Worm (Caenorhabditis elegans) whole organism, early embryonic: ENCODE data around the gene sdz-20.

Experiments used
- F13C5.2 ChIP-seq: sonication (generic microtip); optimal IDR thresholded peaks from 2 replicates; lab custom pipeline; 2017; ENCODE audit warnings: mild to moderate bottlenecking, missing genetic modification characterization, inconsistent platforms, missing compliant biosample characterization
- ama-1 ChIP-seq: fragments of 150-350 bp; optimal IDR thresholded peaks from 2 replicates; lab custom pipeline; 2014
- hmbx-1 ChIP-seq: sonication (generic microtip); optimal IDR thresholded peaks from 2 replicates; lab custom pipeline; 2016; ENCODE audit warnings: mild to moderate bottlenecking, missing genetic modification characterization, missing compliant biosample characterization
- tra-4 ChIP-seq: sonication (generic microtip); optimal IDR thresholded peaks from 2 replicates; lab custom pipeline; 2017; ENCODE audit warnings: missing genetic modification characterization, missing compliant biosample characterization

ce11 chrIII:13314636-13315035 is 19.2 kb upstream of the sdz-20 start:
- TF ChIP-seq tra-4 (tag; lab: Kevin White, UChicago) (no peak), ama-1 (lab: Kevin White, UChicago) (no peak), F13C5.2 (no peak), hmbx-1 (tag; lab: Kevin White, UChicago) (no peak)
